Fruit fly (Drosophila melanogaster) whole organism, embryonic: ENCODE measurements around the gene Rab3-GAP.

Source experiments
- Antp ChIP-seq: fragments of 200-800 bp; sonication (Bioruptor generic); optimal IDR thresholded peaks from 3 replicates; lab custom pipeline; 2016; ENCODE audit warnings: missing biosample characterization, missing genetic modification characterization
- Asciz ChIP-seq: fragments of 200-800 bp; sonication (Bioruptor generic); optimal IDR thresholded peaks from 2 replicates; lab custom pipeline; 2017; ENCODE audit warnings: missing biosample characterization, mild to moderate bottlenecking, missing genetic modification characterization, missing genetic modification reagents
- Atf6 ChIP-seq: fragments of 200-800 bp; sonication (Bioruptor generic); IDR thresholded peaks from 2 replicates; pipeline ENCODE4 v1.3.6; 2022; ENCODE audit warnings: missing biosample characterization, missing genetic modification characterization
- Blimp-1 ChIP-seq: fragments of 200-800 bp; sonication (Bioruptor generic); optimal IDR thresholded peaks from 3 replicates; lab custom pipeline; 2018; ENCODE audit warnings: missing biosample characterization, missing genetic modification characterization, mild to moderate bottlenecking, moderate library complexity, missing genetic modification reagents
- CG10431 ChIP-seq: fragments of 200-800 bp; sonication (Bioruptor generic); optimal IDR thresholded peaks from 3 replicates; lab custom pipeline; 2018; ENCODE audit warnings: missing biosample characterization, mild to moderate bottlenecking, missing genetic modification characterization
- CG10543 ChIP-seq: fragments of 200-800 bp; sonication (Bioruptor generic); optimal IDR thresholded peaks from 3 replicates; lab custom pipeline; 2017; ENCODE audit warnings: missing biosample characterization, mild to moderate bottlenecking, missing genetic modification characterization, moderate library complexity
- CG12391 ChIP-seq: fragments of 200-800 bp; sonication (Bioruptor generic); optimal IDR thresholded peaks from 3 replicates; lab custom pipeline; 2018; ENCODE audit warnings: missing biosample characterization, mild to moderate bottlenecking, missing genetic modification characterization, moderate library complexity
- CG14667 ChIP-seq: fragments of 200-800 bp; sonication (Bioruptor generic); IDR thresholded peaks from 2 replicates; pipeline ENCODE4 v1.3.6; 2022; ENCODE audit warnings: missing biosample characterization, missing genetic modification characterization
- CG1792 ChIP-seq: fragments of 200-800 bp; sonication (Bioruptor generic); optimal IDR thresholded peaks from 2 replicates; lab custom pipeline; 2016; ENCODE audit warnings: missing biosample characterization, missing genetic modification characterization
- CG1832 ChIP-seq: fragments of 200-800 bp; sonication (Bioruptor generic); optimal IDR thresholded peaks from 2 replicates; lab custom pipeline; 2017; ENCODE audit warnings: missing biosample characterization, mild to moderate bottlenecking, missing genetic modification characterization, inconsistent platforms
- CG18599 ChIP-seq: fragments of 200-800 bp; sonication (Bioruptor generic); optimal IDR thresholded peaks from 3 replicates; lab custom pipeline; 2017; ENCODE audit warnings: missing biosample characterization, missing genetic modification characterization, mild to moderate bottlenecking, moderate library complexity, missing genetic modification reagents
- CG31388 ChIP-seq: fragments of 200-800 bp; sonication (Bioruptor generic); optimal IDR thresholded peaks from 2 replicates; lab custom pipeline; 2016; ENCODE audit warnings: missing biosample characterization, missing genetic modification characterization
- CG33213 ChIP-seq: fragments of 200-800 bp; sonication (Bioruptor generic); optimal IDR thresholded peaks from 3 replicates; lab custom pipeline; 2016; ENCODE audit warnings: missing biosample characterization, missing genetic modification characterization
- CG5953 ChIP-seq: fragments of 200-800 bp; sonication (Bioruptor generic); IDR thresholded peaks from 2 replicates; pipeline ENCODE4 v1.3.6; 2022; ENCODE audit warnings: missing biosample characterization, missing genetic modification characterization
- CG6813 ChIP-seq: fragments of 200-800 bp; sonication (Bioruptor generic); optimal IDR thresholded peaks from 2 replicates; lab custom pipeline; 2017; ENCODE audit warnings: missing biosample characterization, missing genetic modification characterization, mild to moderate bottlenecking, moderate library complexity, missing genetic modification reagents
- CG7963 ChIP-seq: fragments of 200-800 bp; sonication (Bioruptor generic); IDR thresholded peaks from 3 replicates; pipeline ENCODE4 v1.3.6; 2022; ENCODE audit warnings: missing biosample characterization, missing genetic modification characterization; ENCODE audit not compliant: partially characterized antibody
- CG8089 ChIP-seq: fragments of 200-800 bp; sonication (Bioruptor generic); optimal IDR thresholded peaks from 3 replicates; lab custom pipeline; 2016; ENCODE audit warnings: missing biosample characterization, missing genetic modification characterization
- Dfd ChIP-seq, 2 experiments: fragments of >200 bp; optimal IDR thresholded peaks; 2 replicates each; lab custom pipeline; 2017; ENCODE audit warnings: missing biosample characterization in 2 of 2, missing genetic modification characterization in 2 of 2
- Doc3 ChIP-seq: fragments of 200-800 bp; sonication (Bioruptor generic); IDR thresholded peaks from 3 replicates; pipeline ENCODE4 v1.3.6; 2022; ENCODE audit warnings: missing biosample characterization, missing genetic modification characterization; ENCODE audit not compliant: partially characterized antibody
- E2f1 ChIP-seq: fragments of 200-800 bp; sonication (Bioruptor generic); IDR thresholded peaks from 2 replicates; pipeline ENCODE4 v1.3.6; 2022; ENCODE audit warnings: missing biosample characterization, missing genetic modification characterization
- Nf-YC ChIP-seq: fragments of 200-800 bp; optimal IDR thresholded peaks from 3 replicates; lab custom pipeline; 2019; ENCODE audit warnings: missing biosample characterization, mild to moderate bottlenecking, missing genetic modification characterization, moderate library complexity
- NfI ChIP-seq: fragments of 200-800 bp; sonication (Bioruptor generic); optimal IDR thresholded peaks from 3 replicates; lab custom pipeline; 2018; ENCODE audit warnings: missing biosample characterization, mild to moderate bottlenecking, missing genetic modification characterization, moderate library complexity
- Pdp1 ChIP-seq, 2 experiments: fragments of 200-800 bp; sonication (Bioruptor generic); optimal IDR thresholded peaks; 3 replicates each; lab custom pipeline; 2016; ENCODE audit warnings: missing biosample characterization in 2 of 2, missing genetic modification characterization in 2 of 2, mild to moderate bottlenecking in 1 of 2, moderate library complexity in 1 of 2
- Ptx1 ChIP-seq: fragments of 200-800 bp; sonication (Bioruptor generic); IDR thresholded peaks from 2 replicates; pipeline ENCODE4 v1.3.6; 2022; ENCODE audit warnings: missing biosample characterization, missing genetic modification characterization
- Rx ChIP-seq: fragments of 200-800 bp; sonication (Bioruptor generic); IDR thresholded peaks from 2 replicates; pipeline ENCODE4 v1.3.6; 2022; ENCODE audit warnings: missing biosample characterization, missing genetic modification characterization
- Side ChIP-seq: fragments of 200-800 bp; sonication (Bioruptor generic); optimal IDR thresholded peaks from 2 replicates; lab custom pipeline; 2016; ENCODE audit warnings: missing biosample characterization, missing genetic modification characterization
- bcd ChIP-seq: fragments of 200-800 bp; sonication (Bioruptor generic); optimal IDR thresholded peaks from 2 replicates; lab custom pipeline; 2017; ENCODE audit warnings: missing biosample characterization, mild to moderate bottlenecking, missing genetic modification characterization
- btn ChIP-seq: fragments of 200-800 bp; sonication (Bioruptor generic); optimal IDR thresholded peaks from 2 replicates; lab custom pipeline; 2016; ENCODE audit warnings: missing biosample characterization, missing genetic modification characterization
- cato ChIP-seq: fragments of 200-800 bp; sonication (Bioruptor generic); optimal IDR thresholded peaks from 2 replicates; lab custom pipeline; 2016; ENCODE audit warnings: missing biosample characterization, missing genetic modification characterization, borderline replicate concordance
- chm ChIP-seq: fragments of 200-800 bp; sonication (Bioruptor generic); IDR thresholded peaks from 2 replicates; pipeline ENCODE4 v1.3.6; 2022; ENCODE audit warnings: missing biosample characterization, missing genetic modification characterization
- chn ChIP-seq: fragments of 200-800 bp; sonication (Bioruptor generic); optimal IDR thresholded peaks from 2 replicates; lab custom pipeline; 2016; ENCODE audit warnings: missing biosample characterization, missing genetic modification characterization
- croc ChIP-seq: fragments of 200-800 bp; sonication (Bioruptor generic); conservative IDR thresholded peaks from 3 replicates; pipeline ENCODE4 v1.3.6; 2022; ENCODE audit warnings: missing biosample characterization, missing genetic modification characterization
- crol ChIP-seq: fragments of 200-800 bp; sonication (Bioruptor generic); IDR thresholded peaks from 2 replicates; pipeline ENCODE4 v1.3.6; 2022; ENCODE audit warnings: missing biosample characterization, missing genetic modification characterization
- dimm ChIP-seq: fragments of 200-800 bp; sonication (Bioruptor generic); IDR thresholded peaks from 2 replicates; pipeline ENCODE4 v1.3.6; 2022; ENCODE audit warnings: missing biosample characterization, missing genetic modification characterization
- eve ChIP-seq, 2 experiments: fragments of >200 bp; optimal IDR thresholded peaks; 2 replicates each; lab custom pipeline; 2017; ENCODE audit warnings: missing biosample characterization in 2 of 2, missing genetic modification characterization in 2 of 2
- ewg ChIP-seq: fragments of 200-800 bp; sonication (Bioruptor generic); optimal IDR thresholded peaks from 3 replicates; lab custom pipeline; 2017; ENCODE audit warnings: mild to moderate bottlenecking, missing biosample characterization, missing genetic modification reagents, missing genetic modification characterization
- gcm2 ChIP-seq: fragments of 200-800 bp; sonication (Bioruptor generic); optimal IDR thresholded peaks from 2 replicates; lab custom pipeline; 2016; ENCODE audit warnings: missing biosample characterization, missing genetic modification characterization
- grau ChIP-seq: fragments of 200-800 bp; optimal IDR thresholded peaks from 3 replicates; lab custom pipeline; 2019; ENCODE audit warnings: missing biosample characterization, mild to moderate bottlenecking, missing genetic modification characterization, moderate library complexity
- her ChIP-seq: fragments of 200-800 bp; sonication (Bioruptor generic); optimal IDR thresholded peaks from 2 replicates; lab custom pipeline; 2016; ENCODE audit warnings: missing biosample characterization, missing genetic modification characterization
- mirr ChIP-seq: fragments of 200-800 bp; sonication (Bioruptor generic); optimal IDR thresholded peaks from 3 replicates; lab custom pipeline; 2018; ENCODE audit warnings: missing biosample characterization, mild to moderate bottlenecking, missing genetic modification characterization
- nau ChIP-seq: fragments of 200-800 bp; sonication (Bioruptor generic); optimal IDR thresholded peaks from 3 replicates; lab custom pipeline; 2017; ENCODE audit warnings: missing biosample characterization, mild to moderate bottlenecking, missing genetic modification characterization, missing genetic modification reagents
- repo ChIP-seq: fragments of 200-800 bp; sonication (Bioruptor generic); optimal IDR thresholded peaks from 2 replicates; lab custom pipeline; 2016; ENCODE audit warnings: missing biosample characterization, missing genetic modification characterization
- row ChIP-seq: fragments of 200-800 bp; sonication (Bioruptor generic); IDR thresholded peaks from 3 replicates; pipeline ENCODE4 v1.3.6; 2022; ENCODE audit warnings: missing biosample characterization, missing genetic modification characterization
- shn ChIP-seq: fragments of 200-800 bp; sonication (Bioruptor generic); optimal IDR thresholded peaks from 3 replicates; lab custom pipeline; 2016; ENCODE audit warnings: missing biosample characterization, missing genetic modification characterization
- sr ChIP-seq: fragments of 200-800 bp; sonication (Bioruptor generic); IDR thresholded peaks from 3 replicates; pipeline ENCODE4 v1.3.6; 2022; ENCODE audit warnings: missing biosample characterization, missing genetic modification characterization
- tio ChIP-seq: fragments of 200-800 bp; sonication (Bioruptor generic); optimal IDR thresholded peaks from 2 replicates; lab custom pipeline; 2017; ENCODE audit warnings: missing biosample characterization, missing genetic modification characterization, inconsistent platforms
- trem ChIP-seq: fragments of 200-800 bp; optimal IDR thresholded peaks from 3 replicates; lab custom pipeline; 2019; ENCODE audit warnings: missing biosample characterization, mild to moderate bottlenecking, missing genetic modification characterization, moderate library complexity
- tup ChIP-seq: fragments of 200-800 bp; sonication (Bioruptor generic); optimal IDR thresholded peaks from 2 replicates; lab custom pipeline; 2016; ENCODE audit warnings: missing biosample characterization, mild to moderate bottlenecking, missing genetic modification characterization, moderate library complexity
- vfl ChIP-seq: fragments of 200-800 bp; sonication (Bioruptor generic); optimal IDR thresholded peaks from 2 replicates; lab custom pipeline; 2016; ENCODE audit warnings: missing biosample characterization, missing genetic modification characterization
- z ChIP-seq: fragments of 200-800 bp; sonication (Bioruptor generic); IDR thresholded peaks from 3 replicates; pipeline ENCODE4 v1.3.6; 2022; ENCODE audit warnings: missing biosample characterization, missing genetic modification characterization

Gene Rab3-GAP

dm6 chr2L:12010877-12011666, 51.9 kb downstream of the Rab3-GAP start (continued):
- no peak for TF ChIP-seq CG7963 (GFP tag; lab: Robert Waterston, UW)
- peak; percentile 80 for TF ChIP-seq trem
- TF ChIP-seq crol (GFP tag; lab: Robert Waterston, UW) = no peak
- TF ChIP-seq Dfd (GFP tag; optimal IDR thresholded peaks at IDR 0.05; lab: Kevin White, UChicago) = no peak
- peak; percentile 93 for TF ChIP-seq bcd (GFP tag; lab: Kevin White, UChicago)
- peak; percentile 43 for TF ChIP-seq CG31388 (GFP tag; lab: Kevin White, UChicago)
- no peak for TF ChIP-seq E2f1 (GFP tag; lab: Robert Waterston, UW)
- TF ChIP-seq her = no peak
- TF ChIP-seq CG33213 (GFP tag; lab: Kevin White, UChicago) = no peak
- peak; percentile 81 for TF ChIP-seq nau (GFP tag; lab: Kevin White, UChicago)
- TF ChIP-seq row (GFP tag; lab: Robert Waterston, UW) = no peak
- no peak for TF ChIP-seq chm (GFP tag; lab: Robert Waterston, UW)
- no peak for TF ChIP-seq z
- no peak for TF ChIP-seq dimm (GFP tag; lab: Robert Waterston, UW)
- TF ChIP-seq CG1832 (GFP tag; lab: Kevin White, UChicago) = peak; percentile 91
- no peak for TF ChIP-seq Atf6 (GFP tag; lab: Robert Waterston, UW)
- peak; percentile 30 for TF ChIP-seq CG1792 (GFP tag; lab: Kevin White, UChicago)
- peak; percentile 78 for TF ChIP-seq Nf-YC (tag; lab: Kevin White, UChicago)
- TF ChIP-seq CG6813 (GFP tag; lab: Kevin White, UChicago) = peak; percentile 86
- TF ChIP-seq CG18599 (GFP tag; lab: Kevin White, UChicago) = peak; percentile 96
- peak; percentile 48 for TF ChIP-seq CG8089 (GFP tag; lab: Kevin White, UChicago)
- TF ChIP-seq Asciz (GFP tag; lab: Kevin White, UChicago) = peak; percentile 84
- no peak for TF ChIP-seq Rx (GFP tag; lab: Robert Waterston, UW)
- TF ChIP-seq Side (GFP tag; lab: Kevin White, UChicago) = peak; percentile 29
- TF ChIP-seq cato (GFP tag; lab: Kevin White, UChicago) = peak; percentile 70
- no peak for TF ChIP-seq CG5953
- no peak for TF ChIP-seq gcm2 (GFP tag; lab: Kevin White, UChicago)
- peak; percentile 78 for TF ChIP-seq shn (GFP tag; lab: Kevin White, UChicago)
- peak; percentile 89 for TF ChIP-seq croc (GFP tag; lab: Robert Waterston, UW)
- TF ChIP-seq CG12391 (tag; lab: Kevin White, UChicago) = peak; percentile 92
- peak; percentile 64 for TF ChIP-seq Blimp-1 (GFP tag; lab: Kevin White, UChicago)
- peak; percentile 4 for TF ChIP-seq repo
- TF ChIP-seq mirr (GFP tag; lab: Kevin White, UChicago) = peak; percentile 91
- peak; percentile 80 for TF ChIP-seq CG10431 (GFP tag; lab: Kevin White, UChicago)
- TF ChIP-seq eve (GFP tag; optimal IDR thresholded peaks at IDR 0.05; lab: Kevin White, UChicago) = no peak
- peak; percentile 80 for TF ChIP-seq ewg (GFP tag; lab: Kevin White, UChicago)
- TF ChIP-seq grau (tag; lab: Kevin White, UChicago) = peak; percentile 95
- TF ChIP-seq sr (GFP tag; lab: Robert Waterston, UW) = no peak
- peak; percentile 95 for TF ChIP-seq NfI (GFP tag; lab: Kevin White, UChicago)
- peak; percentile 64 for TF ChIP-seq tup
- TF ChIP-seq Antp (GFP tag; lab: Kevin White, UChicago) = peak; percentile 38
- TF ChIP-seq Ptx1 (GFP tag; lab: Robert Waterston, UW) = no peak
- peak; percentile 48 to 77 for TF ChIP-seq Pdp1 (GFP tag; optimal IDR thresholded peaks at IDR 0.05; lab: Kevin White, UChicago)
- TF ChIP-seq chn (GFP tag; lab: Kevin White, UChicago) = peak; percentile 29
- TF ChIP-seq tio = no peak
- peak; percentile 93 for TF ChIP-seq CG10543 (GFP tag; lab: Kevin White, UChicago)
- TF ChIP-seq Doc3 (GFP tag; lab: Robert Waterston, UW) = no peak
- TF ChIP-seq btn (GFP tag; lab: Kevin White, UChicago) = no peak
- TF ChIP-seq CG14667 (GFP tag; lab: Robert Waterston, UW) = no peak
- peak; percentile 84 for TF ChIP-seq vfl
